Worm (Caenorhabditis elegans) whole organism, L4 larva: Measurements from ENCODE around the gene rsp-5.

Experiments
- R02D3.7 ChIP-seq: fragments of 150-350 bp; sonication (generic microtip); optimal IDR thresholded peaks from 3 replicates; lab custom pipeline; 2014; ENCODE audit warnings: missing biosample characterization, missing genetic modification characterization
- Y75B8A.6 ChIP-seq: fragments of 200-800 bp; sonication (Bioruptor generic); IDR thresholded peaks from 2 replicates; pipeline ENCODE4 v1.3.6; 2022; ENCODE audit warnings: missing genetic modification reagents, missing genetic modification characterization, missing compliant biosample characterization
- aha-1 ChIP-seq: fragments of 150-350 bp; peaks from one replicate; lab custom pipeline; 2014; ENCODE audit warnings: missing biosample characterization, missing genetic modification characterization
- arid-1 ChIP-seq: fragments of 200-800 bp; sonication (Bioruptor generic); conservative IDR thresholded peaks from 2 replicates; pipeline ENCODE4 v1.3.6; 2022; ENCODE audit warnings: missing genetic modification reagents, missing genetic modification characterization, missing compliant biosample characterization
- attf-4 ChIP-seq: sonication (generic microtip); optimal IDR thresholded peaks from 3 replicates; lab custom pipeline; 2017; ENCODE audit warnings: missing biosample characterization, missing genetic modification characterization
- ceh-20 ChIP-seq: fragments of 200-800 bp; sonication (Bioruptor generic); IDR thresholded peaks from 2 replicates; pipeline ENCODE4 v1.3.6; 2022; ENCODE audit warnings: missing genetic modification reagents, missing genetic modification characterization, missing compliant biosample characterization
- cey-2 ChIP-seq: sonication (generic microtip); optimal IDR thresholded peaks from 3 replicates; lab custom pipeline; 2017; ENCODE audit warnings: missing genetic modification characterization, mild to moderate bottlenecking, missing compliant biosample characterization, antibody characterized with exemption, borderline replicate concordance; ENCODE audit not compliant: insufficient read depth
- daf-16 ChIP-seq, 3 experiments: sonication (generic microtip); optimal IDR thresholded peaks; 2 replicates each; lab custom pipeline; 2016 to 2017; ENCODE audit warnings: missing genetic modification characterization in 3 of 3, missing genetic modification reagents in 3 of 3, mild to moderate bottlenecking in 2 of 3, missing compliant biosample characterization in 2 of 3, missing biosample characterization in 1 of 3, moderate library complexity in 1 of 3
- dmd-6 ChIP-seq: fragments of 200-800 bp; sonication (Bioruptor generic); IDR thresholded peaks from 2 replicates; pipeline ENCODE4 v1.3.6; 2022; ENCODE audit warnings: missing genetic modification reagents, missing genetic modification characterization, missing compliant biosample characterization
- dve-1 ChIP-seq: sonication (generic microtip); optimal IDR thresholded peaks from 2 replicates; lab custom pipeline; 2017; ENCODE audit warnings: antibody characterized with exemption, mild to moderate bottlenecking, missing genetic modification characterization, missing compliant biosample characterization; ENCODE audit not compliant: insufficient read depth
- hlh-11 ChIP-seq: fragments of 200-800 bp; sonication (Bioruptor generic); optimal IDR thresholded peaks from 2 replicates; lab custom pipeline; 2018; ENCODE audit warnings: mild to moderate bottlenecking, missing genetic modification characterization, missing compliant biosample characterization
- jun-1 ChIP-seq: fragments of 150-350 bp; optimal IDR thresholded peaks from 2 replicates; lab custom pipeline; 2014; ENCODE audit warnings: missing biosample characterization, missing genetic modification reagents, missing genetic modification characterization
- lin-1 ChIP-seq: fragments of 200-800 bp; sonication (Bioruptor generic); IDR thresholded peaks from 2 replicates; pipeline ENCODE4 v1.3.6; 2022; ENCODE audit warnings: missing genetic modification reagents, missing genetic modification characterization, missing compliant biosample characterization
- lin-38 ChIP-seq: fragments of 200-800 bp; sonication (Bioruptor generic); IDR thresholded peaks from 2 replicates; pipeline ENCODE4 v1.3.6; 2022; ENCODE audit warnings: missing genetic modification reagents, missing genetic modification characterization, missing compliant biosample characterization
- lin-39 ChIP-seq: fragments of 150-350 bp; optimal IDR thresholded peaks from 2 replicates; lab custom pipeline; 2014; ENCODE audit warnings: missing biosample characterization, missing genetic modification reagents, missing genetic modification characterization
- lsy-2 ChIP-seq, 2 experiments: fragments of 150-350 bp in 1 of 2; sonication (generic microtip) in 1 of 2; optimal IDR thresholded peaks; 2 replicates each; lab custom pipeline; 2014 to 2017; ENCODE audit warnings: missing biosample characterization in 2 of 2, missing genetic modification characterization in 2 of 2
- madf-9 ChIP-seq: fragments of 200-800 bp; sonication (Bioruptor generic); conservative IDR thresholded peaks from 2 replicates; pipeline ENCODE4 v1.3.6; 2022; ENCODE audit warnings: missing genetic modification reagents, missing genetic modification characterization, missing compliant biosample characterization
- mdl-1 ChIP-seq, 2 experiments: fragments of 150-350 bp in 1 of 2; sonication (generic microtip) in 1 of 2; optimal IDR thresholded peaks; 2 replicates each; lab custom pipeline; 2014 to 2017; ENCODE audit warnings: missing biosample characterization in 2 of 2, missing genetic modification characterization in 2 of 2
- mep-1 ChIP-seq: fragments of 150-350 bp; sonication (generic microtip); optimal IDR thresholded peaks from 3 replicates; lab custom pipeline; 2014; ENCODE audit warnings: missing biosample characterization, missing genetic modification characterization
- mes-2 ChIP-seq: sonication (generic microtip); optimal IDR thresholded peaks from 2 replicates; lab custom pipeline; 2016; ENCODE audit warnings: missing genotype, mild to moderate bottlenecking, missing genetic modification characterization, missing compliant biosample characterization; ENCODE audit not compliant: poor library complexity, severe bottlenecking
- mxl-3 ChIP-seq: fragments of 200-800 bp; sonication (Bioruptor generic); optimal IDR thresholded peaks from 2 replicates; lab custom pipeline; 2018; ENCODE audit warnings: mild to moderate bottlenecking, missing genetic modification characterization, missing compliant biosample characterization
- nhr-111 ChIP-seq: fragments of 200-800 bp; sonication (Bioruptor generic); optimal IDR thresholded peaks from 2 replicates; lab custom pipeline; 2018; ENCODE audit warnings: mild to moderate bottlenecking, missing genetic modification characterization, missing compliant biosample characterization
- nhr-28 ChIP-seq: fragments of 150-350 bp; optimal IDR thresholded peaks from 2 replicates; lab custom pipeline; 2014; ENCODE audit warnings: missing biosample characterization, missing genetic modification characterization
- nhr-42 ChIP-seq: fragments of 200-800 bp; sonication (Bioruptor generic); IDR thresholded peaks from 2 replicates; pipeline ENCODE4 v1.3.6; 2022; ENCODE audit warnings: missing genetic modification characterization, missing compliant biosample characterization
- nhr-76 ChIP-seq: fragments of 150-350 bp; optimal IDR thresholded peaks from 2 replicates; lab custom pipeline; 2014; ENCODE audit warnings: missing biosample characterization, missing genetic modification characterization
- pqm-1 ChIP-seq: sonication (generic microtip); optimal IDR thresholded peaks from 2 replicates; lab custom pipeline; 2017; ENCODE audit warnings: missing biosample characterization, missing genetic modification characterization
- set-16 ChIP-seq: fragments of 200-800 bp; sonication (Bioruptor generic); IDR thresholded peaks from 2 replicates; pipeline ENCODE4 v1.3.6; 2022; ENCODE audit warnings: missing genetic modification reagents, missing genetic modification characterization, missing compliant biosample characterization
- tra-1 ChIP-seq: fragments of 200-800 bp; sonication (Bioruptor generic); IDR thresholded peaks from 2 replicates; pipeline ENCODE4 v1.3.6; 2022; ENCODE audit warnings: missing genetic modification reagents, missing genetic modification characterization, missing compliant biosample characterization
- unc-130 ChIP-seq: sonication (generic microtip); optimal IDR thresholded peaks from 2 replicates; lab custom pipeline; 2016; ENCODE audit warnings: missing genetic modification reagents, missing genetic modification characterization, missing compliant biosample characterization
- unc-62 ChIP-seq, 3 experiments: fragments of 150-350 bp in 1 of 3; sonication (generic microtip); optimal IDR thresholded peaks in 2 of 3; peaks in 1 of 3; 1 replicate in 1 of 3; 2 replicates in 2 of 3; lab custom pipeline; 2014 to 2017; ENCODE audit warnings: missing biosample characterization in 3 of 3, missing genetic modification characterization in 3 of 3, missing genetic modification reagents in 3 of 3, missing genotype in 1 of 3
- vab-7 ChIP-seq: fragments of 200-800 bp; sonication (Bioruptor generic); IDR thresholded peaks from 2 replicates; pipeline ENCODE4 v1.3.6; 2022; ENCODE audit warnings: missing genetic modification reagents, missing genetic modification characterization, missing compliant biosample characterization
- zfp-2 ChIP-seq: sonication (generic microtip); optimal IDR thresholded peaks from 2 replicates; lab custom pipeline; 2016; ENCODE audit warnings: mild to moderate bottlenecking, missing genetic modification characterization, missing compliant biosample characterization

rsp-5 gene

ce11 chrII:6519703-6520102, 29.7 kb downstream of the rsp-5 start:
- no peak for TF ChIP-seq nhr-28 (tag; lab: Kevin White, UChicago)
- no peak for TF ChIP-seq jun-1 (tag; lab: Kevin White, UChicago)
- no peak for TF ChIP-seq daf-16 (GFP tag; optimal IDR thresholded peaks at IDR 0.05; lab: Kevin White, UChicago)
- no peak for TF ChIP-seq daf-16 (tag; optimal IDR thresholded peaks at IDR 0.05; lab: Kevin White, UChicago)
- peak; percentile 86 for TF ChIP-seq lin-38 (GFP tag; lab: Robert Waterston, UW)
- no peak for TF ChIP-seq unc-62 (GFP tag; optimal IDR thresholded peaks at IDR 0.05 in 1 of 2; lab: Kevin White, UChicago)
- TF ChIP-seq unc-62 (tag; optimal IDR thresholded peaks at IDR 0.05; lab: Kevin White, UChicago) = no peak
- no peak for TF ChIP-seq R02D3.7 (tag; lab: Kevin White, UChicago)
- no peak for TF ChIP-seq cey-2 (tag; lab: Kevin White, UChicago)
- no peak for TF ChIP-seq nhr-76 (tag; lab: Kevin White, UChicago)
- TF ChIP-seq unc-130 = peak; percentile 80
- no peak for TF ChIP-seq lin-39
- no peak for TF ChIP-seq zfp-2

ce11 chrII:6520103-6520502, 30.1 kb downstream of the rsp-5 start:
- TF ChIP-seq pqm-1 (tag; lab: Kevin White, UChicago) (peak; percentile 74), lin-1 (GFP tag; lab: Robert Waterston, UW) (0 out of 2 replicates have a peak, but pooled peaks have one; percentile 17), daf-16 (GFP tag; optimal IDR thresholded peaks at IDR 0.05; lab: Kevin White, UChicago) (no peak), daf-16 (tag; optimal IDR thresholded peaks at IDR 0.05; lab: Kevin White, UChicago) (peak; percentile 95), unc-62 (GFP tag; optimal IDR thresholded peaks at IDR 0.05 in 1 of 2; lab: Kevin White, UChicago) (no peak), unc-62 (tag; optimal IDR thresholded peaks at IDR 0.05; lab: Kevin White, UChicago) (no peak), nhr-28 (tag; lab: Kevin White, UChicago) (peak; percentile 31), dve-1 (peak; percentile 42), mxl-3 (GFP tag; lab: Kevin White, UChicago) (peak; percentile 3), lsy-2 (tag; optimal IDR thresholded peaks at IDR 0.05; lab: Kevin White, UChicago) (no peak), tra-1 (no peak), dmd-6 (peak; percentile 67), vab-7 (GFP tag; lab: Robert Waterston, UW) (no peak), mes-2 (peak; percentile 33), hlh-11 (tag; lab: Kevin White, UChicago) (peak; percentile 71)

- TF ChIP-seq nhr-111 (GFP tag; lab: Kevin White, UChicago) (no peak), hlh-11 (tag; lab: Kevin White, UChicago) (peak; percentile 37), Y75B8A.6 (no peak), lsy-2 (tag; optimal IDR thresholded peaks at IDR 0.05; lab: Kevin White, UChicago) (no peak), dve-1 (peak; percentile 18), daf-16 (GFP tag; optimal IDR thresholded peaks at IDR 0.05; lab: Kevin White, UChicago) (no peak), daf-16 (tag; optimal IDR thresholded peaks at IDR 0.05; lab: Kevin White, UChicago) (peak; percentile 88), lin-39 (no peak), ceh-20 (GFP tag; lab: Robert Waterston, UW) (no peak)
These were observed 31.4 kb downstream of the rsp-5 start, which contains the start of gene toe-2 for ce11 chrII:6521316-6521715. toe-2 (minus strand) TSS chrII:6521385.

- peak in 1 of 2 experiments; percentile 11 for TF ChIP-seq mdl-1 (tag; optimal IDR thresholded peaks at IDR 0.05; lab: Kevin White, UChicago)
- no peak for TF ChIP-seq attf-4 (tag; lab: Kevin White, UChicago)
- no peak for TF ChIP-seq daf-16 (GFP tag; optimal IDR thresholded peaks at IDR 0.05; lab: Kevin White, UChicago)
- peak; percentile 32 for TF ChIP-seq daf-16 (tag; optimal IDR thresholded peaks at IDR 0.05; lab: Kevin White, UChicago)
- TF ChIP-seq unc-62 (GFP tag; optimal IDR thresholded peaks at IDR 0.05 in 1 of 2; lab: Kevin White, UChicago) = peak in 1 of 2 experiments; percentile 88
- TF ChIP-seq unc-62 (tag; optimal IDR thresholded peaks at IDR 0.05; lab: Kevin White, UChicago) = no peak
- TF ChIP-seq madf-9 = no peak
- no peak for TF ChIP-seq mep-1 (tag; lab: Kevin White, UChicago)
- peak; percentile 29 for TF ChIP-seq nhr-28 (tag; lab: Kevin White, UChicago)
- TF ChIP-seq arid-1 (GFP tag; lab: Robert Waterston, UW) = no peak
- TF ChIP-seq nhr-42 (GFP tag; lab: Robert Waterston, UW) = no peak
- TF ChIP-seq set-16 (GFP tag; lab: Robert Waterston, UW) = no peak
- TF ChIP-seq hlh-11 (tag; lab: Kevin White, UChicago) = peak; percentile 28
- TF ChIP-seq dmd-6 = 0 out of 2 replicates have a peak, but pooled peaks have one; percentile 5
- peak; percentile 3 for TF ChIP-seq mxl-3 (GFP tag; lab: Kevin White, UChicago)
- TF ChIP-seq dve-1 = peak; percentile 21
- peak; percentile 97 for TF ChIP-seq aha-1
These were observed 32.8 kb downstream of the rsp-5 start for ce11 chrII:6522622-6523254.
